Worm (Caenorhabditis elegans): Measurements from ENCODE around the gene C33C12.4.
A peak's percentile ranks its signal among the peaks of the same experiment; 100 is the strongest.

The C33C12.4 gene

DNA sequence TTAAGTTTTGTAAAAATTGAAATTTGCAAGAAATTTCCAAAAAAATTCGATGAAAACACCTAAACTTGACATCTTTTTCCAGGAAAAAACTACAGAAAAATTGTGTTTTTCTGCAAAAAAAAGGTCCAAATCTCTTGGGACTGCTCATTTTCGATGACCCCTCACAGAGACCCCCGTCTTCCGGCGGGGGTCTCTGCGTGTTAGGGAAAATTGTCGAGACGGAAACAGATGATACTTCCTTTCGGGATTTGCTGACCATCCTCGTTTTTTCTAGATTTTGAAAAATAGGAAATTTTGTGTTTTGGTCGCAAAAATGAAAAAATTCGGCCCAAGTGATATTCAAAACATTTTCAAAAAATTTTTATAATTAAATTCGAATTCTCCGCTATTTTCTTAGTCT lies 25.1 kb upstream of the C33C12.4 start:
- TF ChIP-seq lsy-2 (tag; optimal IDR thresholded peaks at IDR 0.05) (peak in 1 of 2 experiments; percentile 3), ztf-11 (tag; optimal IDR thresholded peaks at IDR 0.05) (no peak), C34F6.9 (tag; optimal IDR thresholded peaks at IDR 0.05) (no peak), mdl-1 (tag; optimal IDR thresholded peaks at IDR 0.05) (no peak), sma-9 (GFP tag; optimal IDR thresholded peaks at IDR 0.05) (peak; percentile 2), sma-9 (tag; optimal IDR thresholded peaks at IDR 0.05) (no peak)

DNA sequence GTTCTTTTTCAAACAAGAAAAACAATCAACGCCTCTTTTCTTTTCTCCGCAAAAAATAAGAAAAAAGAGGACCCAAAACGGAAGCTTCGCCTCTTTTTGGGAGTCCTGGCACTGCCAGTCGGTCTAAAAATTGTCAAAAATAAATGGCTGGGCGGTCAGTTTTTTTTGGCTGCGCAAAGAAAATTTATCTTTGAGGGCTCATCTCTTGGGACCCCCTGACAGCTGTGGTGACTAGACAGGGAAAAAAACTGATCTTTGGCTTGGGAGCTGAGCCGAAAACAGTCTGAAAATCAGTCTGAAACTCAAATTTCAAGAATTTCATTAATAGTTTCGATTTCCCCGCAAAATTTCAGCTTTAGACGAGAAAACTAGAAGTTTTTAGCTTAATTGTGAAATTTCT lies 24.2 kb upstream of the C33C12.4 start:
- TF ChIP-seq ztf-11 (tag; optimal IDR thresholded peaks at IDR 0.05), result no peak
- no peak for TF ChIP-seq mbf-1 (tag; optimal IDR thresholded peaks at IDR 0.05)
- TF ChIP-seq ceh-16 (tag; optimal IDR thresholded peaks at IDR 0.05), result no peak
- TF ChIP-seq alr-1 (tag; optimal IDR thresholded peaks at IDR 0.05), result no peak
- no peak for TF ChIP-seq blmp-1 (tag; optimal IDR thresholded peaks at IDR 0.05; ENCODE audit: insufficient read depth)
- no peak for TF ChIP-seq mdl-1 (tag; optimal IDR thresholded peaks at IDR 0.05)

DNA sequence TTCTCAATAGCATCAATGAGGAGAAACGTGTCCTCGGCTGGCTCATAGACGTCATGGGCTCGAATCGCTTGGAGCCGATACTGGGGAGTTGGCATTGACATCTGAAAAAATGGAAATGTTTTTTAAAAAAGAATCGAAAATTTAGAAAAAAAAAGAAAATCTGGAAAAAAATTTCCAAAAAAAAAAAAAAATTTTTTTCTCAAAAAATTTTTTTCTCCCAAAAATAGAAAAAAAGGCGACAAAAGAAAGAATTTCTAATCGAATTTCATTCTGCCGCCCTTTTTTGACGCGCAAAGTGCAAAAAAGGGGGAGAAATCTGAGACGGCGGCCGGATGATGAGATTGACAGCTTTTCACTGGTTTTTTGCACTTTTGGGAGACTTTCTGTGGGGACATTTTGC lies 23.1 kb upstream of the C33C12.4 start, which contains the start of gene mtq-2:
TSS of gene mtq-2 (minus strand) at position 101 of the 400 bp plus-strand sequence.
- TF ChIP-seq ceh-16 (tag; optimal IDR thresholded peaks at IDR 0.05) (no peak), fos-1 (tag; optimal IDR thresholded peaks at IDR 0.05) (no peak), nhr-23 (tag; optimal IDR thresholded peaks at IDR 0.05) (no peak), egl-27 (tag; optimal IDR thresholded peaks at IDR 0.05) (no peak)

ce11 chrII:2186730-2187129 lies 20.5 kb upstream of the C33C12.4 start:
- peak in 1 of 2 experiments; percentile 31 for TF ChIP-seq lsy-2 (tag; optimal IDR thresholded peaks at IDR 0.05)
- TF ChIP-seq R02D3.7 (tag; optimal IDR thresholded peaks at IDR 0.05), result no peak

- TF ChIP-seq dmd-4 (tag; optimal IDR thresholded peaks at IDR 0.05), result no peak
- no peak for TF ChIP-seq unc-62 (GFP tag; optimal IDR thresholded peaks at IDR 0.05)
- no peak for TF ChIP-seq gmeb-1 (tag; optimal IDR thresholded peaks at IDR 0.05)
- no peak for TF ChIP-seq F13H6.1 (tag; optimal IDR thresholded peaks at IDR 0.05)
- peak; percentile 66 for TF ChIP-seq fos-1 (tag; optimal IDR thresholded peaks at IDR 0.05)
- TF ChIP-seq sma-9 (GFP tag; optimal IDR thresholded peaks at IDR 0.05), result peak; percentile 31
- no peak for TF ChIP-seq sma-9 (tag; optimal IDR thresholded peaks at IDR 0.05)
- no peak for TF ChIP-seq ztf-1 (GFP tag; conservative IDR thresholded peaks at IDR 0.05)
- no peak for TF ChIP-seq lin-11 (tag; optimal IDR thresholded peaks at IDR 0.05)
- no peak for TF ChIP-seq elt-1 (tag; optimal IDR thresholded peaks at IDR 0.05)
- TF ChIP-seq lin-13 (GFP tag; optimal IDR thresholded peaks at IDR 0.05), result no peak
- no peak for TF ChIP-seq mab-5 (tag; optimal IDR thresholded peaks at IDR 0.05)
Observed at ce11 chrII:2186329-2186728, 20.1 kb upstream of the C33C12.4 start, which contains the start of gene gba-2. Gene gba-2, minus strand, starts transcription at chrII:2186434.

ce11 chrII:2177735-2178134 lies 11.5 kb upstream of the C33C12.4 start:
- no peak for TF ChIP-seq egl-27 (tag; optimal IDR thresholded peaks at IDR 0.05)
- no peak for TF ChIP-seq blmp-1 (tag; optimal IDR thresholded peaks at IDR 0.05; ENCODE audit: insufficient read depth)
- no peak for TF ChIP-seq nhr-25 (tag; optimal IDR thresholded peaks at IDR 0.05)

- peak; percentile 10 for TF ChIP-seq crh-2 (tag; optimal IDR thresholded peaks at IDR 0.05)
- TF ChIP-seq blmp-1 (tag; optimal IDR thresholded peaks at IDR 0.05; ENCODE audit: insufficient read depth), result no peak
- no peak for TF ChIP-seq sma-3 (GFP tag; optimal IDR thresholded peaks at IDR 0.05)
- no peak for TF ChIP-seq egl-27 (tag; optimal IDR thresholded peaks at IDR 0.05)
- TF ChIP-seq nhr-11 (tag; optimal IDR thresholded peaks at IDR 0.05), result no peak
- TF ChIP-seq nhr-12 (tag; optimal IDR thresholded peaks at IDR 0.05), result no peak
- no peak for TF ChIP-seq C34F6.9 (tag; optimal IDR thresholded peaks at IDR 0.05)
- TF ChIP-seq peb-1 (tag; optimal IDR thresholded peaks at IDR 0.05), result no peak
- TF ChIP-seq lin-13 (GFP tag; optimal IDR thresholded peaks at IDR 0.05), result no peak
- TF ChIP-seq unc-55 (GFP tag; optimal IDR thresholded peaks at IDR 0.05), result no peak
- no peak for TF ChIP-seq snpc-4 (tag; optimal IDR thresholded peaks at IDR 0.05)
- no peak for TF ChIP-seq nhr-237 (tag; optimal IDR thresholded peaks at IDR 0.05)
- TF ChIP-seq nhr-10 (tag; optimal IDR thresholded peaks at IDR 0.05), result no peak
- TF ChIP-seq fos-1 (tag; optimal IDR thresholded peaks at IDR 0.05), result peak; percentile 30
- TF ChIP-seq Y55F3AM.14 (GFP tag; optimal IDR thresholded peaks at IDR 0.05), result no peak
- TF ChIP-seq dmd-4 (tag; optimal IDR thresholded peaks at IDR 0.05), result no peak
- TF ChIP-seq sma-9 (GFP tag; optimal IDR thresholded peaks at IDR 0.05), result no peak
- TF ChIP-seq sma-9 (tag; optimal IDR thresholded peaks at IDR 0.05), result no peak
- no peak for TF ChIP-seq zag-1 (tag; optimal IDR thresholded peaks at IDR 0.05)
Observed at ce11 chrII:2176688-2177087, 10.4 kb upstream of the C33C12.4 start, which contains the start of gene gba-1. Gene gba-1, plus strand, starts transcription at chrII:2176741.
